Worm (Caenorhabditis elegans): ENCODE measurements around the gene F55E10.2.

Gene F55E10.2

ce11 chrX:8354284-8354784 lies 13.8 kb downstream of the F55E10.2 start:
- TF ChIP-seq bed-3 (GFP tag; optimal IDR thresholded peaks at IDR 0.05) (no peak), unc-120 (tag; optimal IDR thresholded peaks at IDR 0.05; ENCODE audit: poor library complexity, severe bottlenecking) (no peak), nhr-237 (tag; optimal IDR thresholded peaks at IDR 0.05) (no peak), lin-13 (tag; optimal IDR thresholded peaks at IDR 0.05) (no peak), flh-1 (GFP tag; optimal IDR thresholded peaks at IDR 0.05) (no peak), nhr-2 (tag; optimal IDR thresholded peaks at IDR 0.05) (no peak), unc-39 (tag; optimal IDR thresholded peaks at IDR 0.05) (no peak), mep-1 (tag; optimal IDR thresholded peaks at IDR 0.05) (no peak), zip-8 (tag; optimal IDR thresholded peaks at IDR 0.05) (no peak), drap-1 (GFP tag; optimal IDR thresholded peaks at IDR 0.05) (no peak), nhr-12 (tag; optimal IDR thresholded peaks at IDR 0.05) (no peak), nhr-76 (tag; optimal IDR thresholded peaks at IDR 0.05) (no peak), tbx-8 (GFP tag; optimal IDR thresholded peaks at IDR 0.05) (no peak), hlh-1 (tag; optimal IDR thresholded peaks at IDR 0.05) (no peak), ceh-43 (GFP tag; optimal IDR thresholded peaks at IDR 0.05) (no peak), pha-4 (tag; optimal IDR thresholded peaks at IDR 0.05) (no peak)

- TF ChIP-seq lin-32 (GFP tag; optimal IDR thresholded peaks at IDR 0.05) (no peak), nhr-237 (tag; optimal IDR thresholded peaks at IDR 0.05) (no peak), zip-8 (tag; optimal IDR thresholded peaks at IDR 0.05) (no peak), snpc-4 (tag; optimal IDR thresholded peaks at IDR 0.05) (no peak), sem-2 (GFP tag; optimal IDR thresholded peaks at IDR 0.05) (no peak), mab-5 (tag; optimal IDR thresholded peaks at IDR 0.05) (no peak), cnd-1 (tag; optimal IDR thresholded peaks at IDR 0.05) (no peak), nhr-76 (tag; optimal IDR thresholded peaks at IDR 0.05) (no peak), lin-13 (tag; optimal IDR thresholded peaks at IDR 0.05) (no peak), hlh-1 (tag; optimal IDR thresholded peaks at IDR 0.05) (no peak), elt-1 (tag; optimal IDR thresholded peaks at IDR 0.05; ENCODE audit: borderline replicate concordance, insufficient read depth) (no peak), mep-1 (tag; optimal IDR thresholded peaks at IDR 0.05) (no peak), ceh-39 (tag; optimal IDR thresholded peaks at IDR 0.05) (no peak), nhr-12 (tag; optimal IDR thresholded peaks at IDR 0.05) (no peak)
Measured at ce11 chrX:8355350-8355749, 14.9 kb downstream of the F55E10.2 start.

- no peak for TF ChIP-seq mep-1 (tag; optimal IDR thresholded peaks at IDR 0.05)
- no peak for TF ChIP-seq nhr-28 (tag; optimal IDR thresholded peaks at IDR 0.05)
- no peak for TF ChIP-seq ceh-83 (GFP tag; optimal IDR thresholded peaks at IDR 0.05)
- TF ChIP-seq unc-120 (tag; optimal IDR thresholded peaks at IDR 0.05; ENCODE audit: poor library complexity, severe bottlenecking) = no peak
- no peak for TF ChIP-seq blmp-1 (tag; optimal IDR thresholded peaks at IDR 0.05)
- TF ChIP-seq nhr-2 (tag; optimal IDR thresholded peaks at IDR 0.05) = no peak
- TF ChIP-seq ces-1 (GFP tag; optimal IDR thresholded peaks at IDR 0.05) = no peak
- no peak for TF ChIP-seq lin-13 (tag; optimal IDR thresholded peaks at IDR 0.05)
- TF ChIP-seq mls-2 (tag; optimal IDR thresholded peaks at IDR 0.05) = no peak
- TF ChIP-seq ceh-39 (tag; optimal IDR thresholded peaks at IDR 0.05) = no peak
- TF ChIP-seq sptf-1 (tag; optimal IDR thresholded peaks at IDR 0.05) = no peak
- TF ChIP-seq ham-2 (GFP tag; optimal IDR thresholded peaks at IDR 0.05) = no peak
- no peak for TF ChIP-seq nhr-76 (tag; optimal IDR thresholded peaks at IDR 0.05)
- no peak for TF ChIP-seq unc-39 (tag; optimal IDR thresholded peaks at IDR 0.05)
- TF ChIP-seq pha-4 (tag; optimal IDR thresholded peaks at IDR 0.05) = no peak
- TF ChIP-seq lsy-2 (tag; optimal IDR thresholded peaks at IDR 0.05) = no peak
Measured at ce11 chrX:8356305-8356704, 15.8 kb downstream of the F55E10.2 start.

DNA sequence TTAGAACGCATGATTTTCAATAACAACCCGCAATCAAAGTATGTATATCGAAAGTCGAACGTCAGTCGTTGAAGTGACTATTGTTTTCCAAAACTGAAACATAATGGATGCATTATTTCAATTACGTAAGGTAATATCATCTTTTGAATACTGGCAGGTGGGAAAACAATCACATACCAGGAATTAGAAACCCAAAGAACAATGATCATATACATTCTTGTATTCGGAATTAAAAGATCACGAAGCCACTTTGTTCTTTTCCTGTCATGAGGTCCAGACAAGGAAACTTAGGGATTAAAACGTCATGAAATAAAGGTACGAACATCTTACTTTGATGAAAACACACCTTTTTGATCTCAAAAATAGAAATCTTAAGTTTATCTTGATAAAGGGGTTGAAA lies 21.9 kb downstream of the F55E10.2 start:
- TF ChIP-seq cnd-1 (tag; optimal IDR thresholded peaks at IDR 0.05) (no peak), ceh-39 (tag; optimal IDR thresholded peaks at IDR 0.05) (no peak), flh-1 (GFP tag; optimal IDR thresholded peaks at IDR 0.05) (no peak), pha-4 (tag; optimal IDR thresholded peaks at IDR 0.05) (no peak), unc-62 (GFP tag; optimal IDR thresholded peaks at IDR 0.05) (no peak), drap-1 (GFP tag; optimal IDR thresholded peaks at IDR 0.05) (no peak), sem-2 (GFP tag; optimal IDR thresholded peaks at IDR 0.05) (no peak), bed-3 (GFP tag; optimal IDR thresholded peaks at IDR 0.05) (no peak), ham-2 (GFP tag; optimal IDR thresholded peaks at IDR 0.05) (no peak), nhr-12 (tag; optimal IDR thresholded peaks at IDR 0.05) (no peak), sptf-1 (tag; optimal IDR thresholded peaks at IDR 0.05) (no peak), blmp-1 (tag; optimal IDR thresholded peaks at IDR 0.05) (no peak), nhr-237 (tag; optimal IDR thresholded peaks at IDR 0.05) (no peak), zip-8 (tag; optimal IDR thresholded peaks at IDR 0.05) (no peak), unc-120 (tag; optimal IDR thresholded peaks at IDR 0.05; ENCODE audit: poor library complexity, severe bottlenecking) (no peak), lin-32 (GFP tag; optimal IDR thresholded peaks at IDR 0.05) (no peak), lsy-2 (tag; optimal IDR thresholded peaks at IDR 0.05) (no peak), lin-13 (tag; optimal IDR thresholded peaks at IDR 0.05) (no peak)

All from whole organism, mixed stage, embryonic.